Fruit fly (Drosophila melanogaster): ENCODE data around the gene mh.

DNA sequence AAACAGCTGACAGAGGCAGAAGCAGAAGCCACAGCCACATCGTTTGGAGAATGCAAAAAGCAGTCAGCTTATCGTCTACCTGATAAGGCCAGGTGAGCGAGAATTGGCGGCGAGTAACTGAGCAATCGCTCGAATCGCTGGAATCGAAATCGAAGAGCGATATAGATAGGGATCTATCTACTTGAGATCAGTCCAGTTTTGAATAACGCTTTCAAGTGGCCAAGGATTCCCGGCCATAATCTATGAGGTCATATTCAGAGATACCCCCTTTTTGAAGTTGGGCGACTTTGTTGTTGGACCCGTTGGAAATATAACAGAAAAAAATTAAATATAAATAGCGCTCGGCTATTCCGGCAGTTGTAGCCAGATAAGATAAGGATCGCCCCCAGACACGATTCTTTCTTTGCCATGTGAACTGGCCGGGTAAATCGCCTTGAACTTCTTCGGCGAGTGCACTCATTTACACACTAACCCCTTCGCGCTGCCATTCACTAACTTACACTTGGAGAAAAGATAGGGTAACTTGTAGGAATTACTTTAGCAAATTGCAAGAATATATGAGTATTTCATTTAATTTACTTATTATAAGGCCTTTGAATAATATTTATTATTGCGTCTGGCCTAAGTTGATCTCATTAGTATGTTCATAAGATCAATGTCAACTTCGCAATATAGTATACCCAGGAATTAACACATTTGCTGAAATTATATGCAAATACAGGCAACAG lies 47.4 kb upstream of the mh start:
- no peak for TF ChIP-seq CG8478 (optimal IDR thresholded peaks at IDR 0.05)
- TF ChIP-seq Dll (optimal IDR thresholded peaks at IDR 0.05) = no peak
- no peak for TF ChIP-seq psq (optimal IDR thresholded peaks at IDR 0.05)
- no peak for TF ChIP-seq EcR (GFP tag; optimal IDR thresholded peaks at IDR 0.05)
- TF ChIP-seq pan (optimal IDR thresholded peaks at IDR 0.05) = no peak

Measured in whole organism.